Fruit fly (Drosophila melanogaster): ENCODE results near the gene CG9915.

Gene CG9915

DNA sequence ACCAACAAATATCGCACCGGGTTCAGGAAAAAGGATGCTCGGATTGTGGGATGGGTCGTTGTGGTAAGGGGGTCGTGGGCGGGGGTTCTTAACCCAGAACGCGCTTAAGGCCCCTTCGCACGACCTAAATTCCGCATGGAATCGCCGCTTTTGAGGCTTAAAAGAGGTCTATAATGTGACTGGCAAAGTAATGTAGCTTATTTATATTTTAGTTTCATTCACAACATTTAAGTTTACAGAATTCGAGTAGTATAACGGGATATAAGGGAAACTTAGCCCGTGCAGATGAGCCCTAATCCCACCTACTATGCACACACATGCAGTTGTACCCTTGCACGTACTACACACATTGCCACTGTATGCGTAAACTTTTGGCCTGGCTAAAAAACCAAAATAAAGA, 34.2 kb downstream of the CG9915 start (continued):
- TF ChIP-seq chinmo (GFP tag; IDR thresholded peaks at IDR 0.05; ENCODE audit: partially characterized antibody) (no peak), CG3281 (GFP tag; optimal IDR thresholded peaks at IDR 0.05) (peak; percentile 86), Xrp1 (GFP tag; IDR thresholded peaks at IDR 0.05) (peak; percentile 94), Abd-B (GFP tag; optimal IDR thresholded peaks at IDR 0.05) (peak; percentile 59), Optix (GFP tag; IDR thresholded peaks at IDR 0.05) (peak; percentile 76), CG16815 (GFP tag; optimal IDR thresholded peaks at IDR 0.05) (peak; percentile 70), jing (GFP tag; optimal IDR thresholded peaks at IDR 0.05) (peak; percentile 69), CG1603 (tag; optimal IDR thresholded peaks at IDR 0.05) (peak; percentile 89), CG4360 (GFP tag; IDR thresholded peaks at IDR 0.05) (peak; percentile 60), Gsc (GFP tag; IDR thresholded peaks at IDR 0.05) (peak; percentile 46; the same call in 1 of the 2 replicates), CG9437 (GFP tag; optimal IDR thresholded peaks at IDR 0.05) (peak; percentile 27), cwo (GFP tag; optimal IDR thresholded peaks at IDR 0.05) (peak; percentile 76), CG9797 (GFP tag; optimal IDR thresholded peaks at IDR 0.05) (no peak), CG17361 (GFP tag; IDR thresholded peaks at IDR 0.05) (peak; percentile 59; the same call in 2 of the 3 replicates), dysf (GFP tag; IDR thresholded peaks at IDR 0.05) (peak; percentile 82), CG2120 (GFP tag; optimal IDR thresholded peaks at IDR 0.05) (peak; percentile 20), crp (GFP tag; optimal IDR thresholded peaks at IDR 0.05) (peak in 1 of 2 experiments; percentile 35), CG14050 (GFP tag; IDR thresholded peaks at IDR 0.05) (peak; percentile 68; the same call in 2 of the 3 replicates), CG16779 (GFP tag; IDR thresholded peaks at IDR 0.05) (0 out of 2 replicates have a peak, but pooled peaks have one; percentile 62), esg (GFP tag; conservative IDR thresholded peaks at IDR 0.05) (peak; percentile 66), CG11456 (GFP tag; IDR thresholded peaks at IDR 0.05) (peak; percentile 80), lov (optimal IDR thresholded peaks at IDR 0.05) (no peak), lov (GFP tag; IDR thresholded peaks at IDR 0.05) (peak; percentile 56; the same call in 1 of the 3 replicates), CG13123 (GFP tag; optimal IDR thresholded peaks at IDR 0.05) (no peak), HLHmδ (GFP tag; optimal IDR thresholded peaks at IDR 0.05) (no peak), bowl (GFP tag; IDR thresholded peaks at IDR 0.05) (peak; percentile 43), sna (GFP tag; IDR thresholded peaks at IDR 0.05; ENCODE audit: partially characterized antibody) (no peak), wdn (GFP tag; IDR thresholded peaks at IDR 0.05) (peak; percentile 76), ac (GFP tag; optimal IDR thresholded peaks at IDR 0.05) (peak; percentile 82), sqz (GFP tag; optimal IDR thresholded peaks at IDR 0.05) (peak; percentile 77), Dbx (GFP tag; IDR thresholded peaks at IDR 0.05) (peak; percentile 53; the same call in 1 of the 3 replicates), CG17829 (tag; optimal IDR thresholded peaks at IDR 0.05) (peak; percentile 92), B-H1 (GFP tag; IDR thresholded peaks at IDR 0.05) (peak; percentile 65), CG17612 (GFP tag; IDR thresholded peaks at IDR 0.05) (peak; percentile 47; the same call in 1 of the 2 replicates), CG4282 (GFP tag; optimal IDR thresholded peaks at IDR 0.05) (no peak), slou (GFP tag; optimal IDR thresholded peaks at IDR 0.05) (no peak), ab (GFP tag; optimal IDR thresholded peaks at IDR 0.05) (no peak), CTCF (GFP tag; optimal IDR thresholded peaks at IDR 0.05) (peak; percentile 45), Chrac-16 (GFP tag; optimal IDR thresholded peaks at IDR 0.05) (peak; percentile 42), CG31388 (GFP tag; optimal IDR thresholded peaks at IDR 0.05) (no peak), Nf-YA (GFP tag; IDR thresholded peaks at IDR 0.05) (peak; percentile 55; the same call in 1 of the 2 replicates), gfzf (GFP tag; optimal IDR thresholded peaks at IDR 0.05) (no peak), tx (GFP tag; optimal IDR thresholded peaks at IDR 0.05) (peak; percentile 31), ATbp (GFP tag; optimal IDR thresholded peaks at IDR 0.05) (peak; percentile 90), CG5245 (GFP tag; optimal IDR thresholded peaks at IDR 0.05) (peak; percentile 70), Sry-β (GFP tag; optimal IDR thresholded peaks at IDR 0.05) (peak; percentile 32), CG11723 (GFP tag; optimal IDR thresholded peaks at IDR 0.05) (peak; percentile 87), CG14710 (tag; optimal IDR thresholded peaks at IDR 0.05) (peak; percentile 91), CG4328 (GFP tag; optimal IDR thresholded peaks at IDR 0.05) (peak; percentile 91), CG17385 (GFP tag; optimal IDR thresholded peaks at IDR 0.05) (peak; percentile 83), klu (GFP tag; IDR thresholded peaks at IDR 0.05) (peak; percentile 25; the same call in 1 of the 2 replicates), CG3163 (GFP tag; optimal IDR thresholded peaks at IDR 0.05) (no peak)

Measured in whole organism, embryonic.